Worm (Caenorhabditis elegans) whole organism, late embryonic: ENCODE measurements around the gene Y75B7B.2.
A peak's percentile ranks its signal among the peaks of the same experiment; 100 is the strongest.

Experiments used
- C08G9.2 ChIP-seq: sonication (generic microtip); optimal IDR thresholded peaks from 2 replicates; lab custom pipeline; 2016; ENCODE audit warnings: mild to moderate bottlenecking, missing genetic modification characterization, moderate library complexity, missing compliant biosample characterization
- C38D4.7 ChIP-seq: fragments of 200-800 bp; sonication (Bioruptor generic); optimal IDR thresholded peaks from 2 replicates; lab custom pipeline; 2018; ENCODE audit warnings: mild to moderate bottlenecking, missing genetic modification characterization, moderate library complexity, missing compliant biosample characterization
- F13H6.1 ChIP-seq: sonication (generic microtip); optimal IDR thresholded peaks from 2 replicates; lab custom pipeline; 2016; ENCODE audit warnings: missing genetic modification characterization, missing compliant biosample characterization
- K02D7.2 ChIP-seq: sonication (generic microtip); optimal IDR thresholded peaks from 2 replicates; lab custom pipeline; 2017; ENCODE audit warnings: mild to moderate bottlenecking, missing genetic modification characterization, missing compliant biosample characterization
- T23F11.4 ChIP-seq: fragments of 200-800 bp; sonication (Bioruptor generic); optimal IDR thresholded peaks from 2 replicates; lab custom pipeline; 2018; ENCODE audit warnings: mild to moderate bottlenecking, missing genetic modification characterization, missing compliant biosample characterization
- ceh-14 ChIP-seq: sonication (generic microtip); optimal IDR thresholded peaks from 2 replicates; lab custom pipeline; 2016; ENCODE audit warnings: missing genotype, missing genetic modification characterization, missing compliant biosample characterization
- ceh-18 ChIP-seq: sonication (generic microtip); optimal IDR thresholded peaks from 2 replicates; lab custom pipeline; 2016; ENCODE audit warnings: missing genetic modification characterization, missing compliant biosample characterization
- ceh-19 ChIP-seq: fragments of 200-800 bp; sonication (Bioruptor generic); optimal IDR thresholded peaks from 2 replicates; lab custom pipeline; 2018; ENCODE audit warnings: mild to moderate bottlenecking, missing genetic modification characterization, missing compliant biosample characterization
- ceh-31 ChIP-seq: sonication (generic microtip); optimal IDR thresholded peaks from 2 replicates; lab custom pipeline; 2016; ENCODE audit warnings: missing genetic modification characterization, missing compliant biosample characterization
- ceh-34 ChIP-seq: sonication (generic microtip); optimal IDR thresholded peaks from 2 replicates; lab custom pipeline; 2016; ENCODE audit warnings: mild to moderate bottlenecking, missing genetic modification characterization, missing compliant biosample characterization
- ceh-48 ChIP-seq: sonication (generic microtip); optimal IDR thresholded peaks from 2 replicates; lab custom pipeline; 2016; ENCODE audit warnings: missing genetic modification characterization, inconsistent platforms, missing compliant biosample characterization
- ceh-6 ChIP-seq: fragments of 200-800 bp; sonication (Bioruptor generic); optimal IDR thresholded peaks from 2 replicates; lab custom pipeline; 2018; ENCODE audit warnings: mild to moderate bottlenecking, missing genetic modification characterization, missing compliant biosample characterization
- ceh-9 ChIP-seq: sonication (generic microtip); optimal IDR thresholded peaks from 2 replicates; lab custom pipeline; 2016; ENCODE audit warnings: mild to moderate bottlenecking, missing genetic modification characterization, inconsistent platforms, missing compliant biosample characterization
- dve-1 ChIP-seq: sonication (generic microtip); optimal IDR thresholded peaks from 2 replicates; lab custom pipeline; 2017; ENCODE audit warnings: antibody characterized with exemption, mild to moderate bottlenecking, missing genetic modification characterization, missing compliant biosample characterization
- eyg-1 ChIP-seq: sonication (generic microtip); optimal IDR thresholded peaks from 2 replicates; lab custom pipeline; 2016; ENCODE audit warnings: missing genotype, missing genetic modification characterization, missing compliant biosample characterization
- fax-1 ChIP-seq: sonication (generic microtip); optimal IDR thresholded peaks from 2 replicates; lab custom pipeline; 2016; ENCODE audit warnings: missing genotype, missing genetic modification characterization, missing compliant biosample characterization
- fkh-6 ChIP-seq: sonication (generic microtip); optimal IDR thresholded peaks from 2 replicates; lab custom pipeline; 2016; ENCODE audit warnings: missing genetic modification characterization, missing compliant biosample characterization
- gmeb-2 ChIP-seq: sonication (generic microtip); optimal IDR thresholded peaks from 2 replicates; lab custom pipeline; 2016; ENCODE audit warnings: missing genetic modification characterization, inconsistent platforms, missing compliant biosample characterization
- hlh-13 ChIP-seq: fragments of 200-800 bp; sonication (Bioruptor generic); optimal IDR thresholded peaks from 2 replicates; lab custom pipeline; 2018; ENCODE audit warnings: mild to moderate bottlenecking, missing genetic modification characterization, missing compliant biosample characterization
- lim-6 ChIP-seq: sonication (generic microtip); optimal IDR thresholded peaks from 2 replicates; lab custom pipeline; 2016; ENCODE audit warnings: missing genetic modification characterization, missing compliant biosample characterization
- lin-11 ChIP-seq: fragments of 200-800 bp; sonication (Bioruptor generic); optimal IDR thresholded peaks from 2 replicates; lab custom pipeline; 2018; ENCODE audit warnings: mild to moderate bottlenecking, missing genetic modification characterization, missing compliant biosample characterization
- nfya-1 ChIP-seq: sonication (generic microtip); optimal IDR thresholded peaks from 2 replicates; lab custom pipeline; 2017; ENCODE audit warnings: missing genetic modification characterization, mild to moderate bottlenecking, missing compliant biosample characterization, antibody characterized with exemption, moderate library complexity
- nhr-232 ChIP-seq: sonication (generic microtip); optimal IDR thresholded peaks from 2 replicates; lab custom pipeline; 2016; ENCODE audit warnings: missing genetic modification characterization, missing compliant biosample characterization
- npax-4 ChIP-seq: sonication (generic microtip); optimal IDR thresholded peaks from 2 replicates; lab custom pipeline; 2016; ENCODE audit warnings: missing genetic modification characterization, missing compliant biosample characterization
- pag-3 ChIP-seq: sonication (generic microtip); optimal IDR thresholded peaks from 2 replicates; lab custom pipeline; 2016; ENCODE audit warnings: missing compliant biosample characterization, missing genetic modification characterization, borderline replicate concordance
- pat-9 ChIP-seq: fragments of 200-800 bp; sonication (Bioruptor generic); optimal IDR thresholded peaks from 2 replicates; lab custom pipeline; 2018; ENCODE audit warnings: mild to moderate bottlenecking, missing genetic modification characterization, moderate library complexity, missing compliant biosample characterization
- pax-1 ChIP-seq: fragments of 150-350 bp; optimal IDR thresholded peaks from 2 replicates; lab custom pipeline; 2014; ENCODE audit warnings: missing biosample characterization, missing genetic modification characterization
- pha-2 ChIP-seq: sonication (generic microtip); optimal IDR thresholded peaks from 2 replicates; lab custom pipeline; 2017; ENCODE audit warnings: mild to moderate bottlenecking, missing genetic modification characterization, missing compliant biosample characterization
- pha-4 ChIP-seq: fragments of 150-350 bp; optimal IDR thresholded peaks from 2 replicates; lab custom pipeline; 2018; ENCODE audit warnings: missing biosample characterization, missing genetic modification reagents, missing genetic modification characterization
- pqm-1 ChIP-seq: sonication (generic microtip); optimal IDR thresholded peaks from 2 replicates; lab custom pipeline; 2016; ENCODE audit warnings: missing genetic modification characterization, missing compliant biosample characterization
- rnt-1 ChIP-seq: sonication (generic microtip); optimal IDR thresholded peaks from 2 replicates; lab custom pipeline; 2016; ENCODE audit warnings: missing genetic modification characterization, missing compliant biosample characterization
- sox-4 ChIP-seq: sonication (generic microtip); optimal IDR thresholded peaks from 2 replicates; lab custom pipeline; 2017; ENCODE audit warnings: mild to moderate bottlenecking, missing genetic modification characterization, inconsistent platforms, missing compliant biosample characterization
- tbx-2 ChIP-seq: sonication (generic microtip); optimal IDR thresholded peaks from 2 replicates; lab custom pipeline; 2016; ENCODE audit warnings: missing genetic modification characterization, missing compliant biosample characterization
- unc-42 ChIP-seq: sonication (generic microtip); optimal IDR thresholded peaks from 2 replicates; lab custom pipeline; 2016; ENCODE audit warnings: missing genotype, missing genetic modification characterization, missing compliant biosample characterization
- unc-55 ChIP-seq: sonication (generic microtip); optimal IDR thresholded peaks from 2 replicates; lab custom pipeline; 2017; ENCODE audit warnings: missing biosample characterization, missing genetic modification reagents, missing genetic modification characterization
- unc-86 ChIP-seq: sonication (generic microtip); optimal IDR thresholded peaks from 2 replicates; lab custom pipeline; 2016; ENCODE audit warnings: missing genetic modification characterization, missing compliant biosample characterization
- zip-5 ChIP-seq: sonication (generic microtip); optimal IDR thresholded peaks from 2 replicates; lab custom pipeline; 2016; ENCODE audit warnings: missing genetic modification characterization, missing compliant biosample characterization
- ztf-16 ChIP-seq: sonication (generic microtip); optimal IDR thresholded peaks from 2 replicates; lab custom pipeline; 2017; ENCODE audit warnings: missing genetic modification characterization, missing compliant biosample characterization

The Y75B7B.2 gene

ce11 chrV:1307730-1308129, 31.9 kb upstream of the Y75B7B.2 start:
- no peak for TF ChIP-seq unc-55 (GFP tag; lab: Kevin White, UChicago)
- no peak for TF ChIP-seq nfya-1 (tag; lab: Kevin White, UChicago)
- no peak for TF ChIP-seq pha-4 (tag; lab: Kevin White, UChicago)
- TF ChIP-seq lim-6 (tag; lab: Kevin White, UChicago): no peak
- no peak for TF ChIP-seq nhr-232 (tag; lab: Kevin White, UChicago)
- no peak for TF ChIP-seq hlh-13
- TF ChIP-seq gmeb-2 (tag; lab: Kevin White, UChicago): no peak
- TF ChIP-seq unc-86 (tag; lab: Kevin White, UChicago): no peak
- no peak for TF ChIP-seq C38D4.7 (GFP tag; lab: Kevin White, UChicago)
- TF ChIP-seq lin-11: no peak
- no peak for TF ChIP-seq K02D7.2 (tag; lab: Kevin White, UChicago)
- TF ChIP-seq pat-9 (tag; lab: Kevin White, UChicago): no peak
- TF ChIP-seq pag-3: no peak
- no peak for TF ChIP-seq pqm-1
- no peak for TF ChIP-seq T23F11.4 (GFP tag; lab: Kevin White, UChicago)
- no peak for TF ChIP-seq ceh-48

- TF ChIP-seq ceh-9 (tag; lab: Kevin White, UChicago) (no peak), dve-1 (tag; lab: Kevin White, UChicago) (peak; percentile 35), npax-4 (tag; lab: Kevin White, UChicago) (no peak), zip-5 (no peak), rnt-1 (tag; lab: Kevin White, UChicago) (no peak), C08G9.2 (no peak), ceh-14 (no peak), fax-1 (tag; lab: Kevin White, UChicago) (no peak)
Measured at ce11 chrV:1305846-1306245, 30.0 kb upstream of the Y75B7B.2 start.

ce11 chrV:1302090-1302489, 26.3 kb upstream of the Y75B7B.2 start:
- no peak for TF ChIP-seq F13H6.1 (tag; lab: Kevin White, UChicago)
- no peak for TF ChIP-seq lim-6 (tag; lab: Kevin White, UChicago)
- no peak for TF ChIP-seq dve-1 (tag; lab: Kevin White, UChicago)
- no peak for TF ChIP-seq ceh-14
- TF ChIP-seq ceh-34: no peak
- TF ChIP-seq ceh-19: no peak
- no peak for TF ChIP-seq C08G9.2
- TF ChIP-seq ztf-16 (tag; lab: Kevin White, UChicago): no peak
- TF ChIP-seq hlh-13: no peak
- no peak for TF ChIP-seq eyg-1 (tag; lab: Kevin White, UChicago)
- TF ChIP-seq sox-4 (tag; lab: Kevin White, UChicago): no peak
- no peak for TF ChIP-seq fkh-6 (tag; lab: Kevin White, UChicago)
- TF ChIP-seq pax-1 (tag; lab: Kevin White, UChicago): no peak
- TF ChIP-seq gmeb-2 (tag; lab: Kevin White, UChicago): no peak
- TF ChIP-seq unc-42: no peak
- no peak for TF ChIP-seq ceh-31
- TF ChIP-seq tbx-2 (tag; lab: Kevin White, UChicago): no peak
- TF ChIP-seq pha-2 (tag; lab: Kevin White, UChicago): no peak
- TF ChIP-seq ceh-6: no peak
- TF ChIP-seq K02D7.2 (tag; lab: Kevin White, UChicago): no peak

- TF ChIP-seq ceh-18 (tag; lab: Kevin White, UChicago) (no peak), nfya-1 (tag; lab: Kevin White, UChicago) (no peak)
Measured at ce11 chrV:1299232-1299631, 23.4 kb upstream of the Y75B7B.2 start, which contains the start of gene egl-2. TSS of gene egl-2 (minus strand) at chrV:1299332.
